Worm (Caenorhabditis elegans) whole organism, L3 larva: ENCODE data around the gene C29E4.14.

Experiments used
- ceh-16 ChIP-seq: sonication (generic microtip); optimal IDR thresholded peaks from 2 replicates; lab custom pipeline; 2017; ENCODE audit warnings: missing biosample characterization, missing genetic modification characterization
- egl-5 ChIP-seq: fragments of 150-350 bp; optimal IDR thresholded peaks from 2 replicates; lab custom pipeline; 2017; ENCODE audit warnings: missing biosample characterization, missing genetic modification reagents, missing genetic modification characterization, inconsistent platforms
- lin-39 ChIP-seq: fragments of 150-350 bp; optimal IDR thresholded peaks from 2 replicates; lab custom pipeline; 2018; ENCODE audit warnings: missing biosample characterization, missing genetic modification reagents, missing genetic modification characterization
- mml-1 ChIP-seq: fragments of 150-350 bp; sonication (generic microtip); optimal IDR thresholded peaks from 3 replicates; lab custom pipeline; 2014; ENCODE audit warnings: missing biosample characterization, missing genetic modification characterization
- nfya-1 ChIP-seq: sonication (generic microtip); optimal IDR thresholded peaks from 2 replicates; lab custom pipeline; 2017; ENCODE audit warnings: missing genetic modification characterization, mild to moderate bottlenecking, missing compliant biosample characterization, antibody characterized with exemption, moderate library complexity; ENCODE audit not compliant: insufficient read depth
- nhr-11 ChIP-seq: fragments of 150-350 bp; optimal IDR thresholded peaks from 2 replicates; lab custom pipeline; 2014; ENCODE audit warnings: missing biosample characterization, missing genetic modification characterization
- skn-1 ChIP-seq: fragments of 150-350 bp; optimal IDR thresholded peaks from 2 replicates; lab custom pipeline; 2014; ENCODE audit warnings: missing biosample characterization, missing genetic modification characterization
- snpc-4 ChIP-seq: fragments of 150-350 bp; optimal IDR thresholded peaks from 2 replicates; lab custom pipeline; 2014; ENCODE audit warnings: missing biosample characterization, missing genetic modification characterization
- tbx-2 ChIP-seq: sonication (generic microtip); optimal IDR thresholded peaks from 2 replicates; lab custom pipeline; 2016; ENCODE audit warnings: mild to moderate bottlenecking, missing genetic modification characterization, missing compliant biosample characterization
- ztf-11 ChIP-seq: fragments of 150-350 bp; optimal IDR thresholded peaks from 2 replicates; lab custom pipeline; 2014; ENCODE audit warnings: missing biosample characterization, missing genetic modification characterization

- TF ChIP-seq lin-39 (tag; lab: Kevin White, UChicago) (no peak), mml-1 (no peak), tbx-2 (tag; lab: Kevin White, UChicago) (no peak), nhr-11 (no peak), ztf-11 (tag; lab: Kevin White, UChicago) (no peak), egl-5 (tag; lab: Kevin White, UChicago) (no peak), nfya-1 (tag; lab: Kevin White, UChicago) (no peak), ceh-16 (tag; lab: Kevin White, UChicago) (no peak), skn-1 (tag; lab: Kevin White, UChicago) (no peak), snpc-4 (tag; lab: Kevin White, UChicago) (no peak)
Observed at ce11 chrIII:7956965-7957364, 37.0 kb downstream of the C29E4.14 start, which contains the start of gene C29E4.9.
